Fruit fly (Drosophila melanogaster): ENCODE results near the gene Mfap1.

Gene Mfap1

dm6 chr3L:1937469-1937868 lies 3.4 kb upstream of the Mfap1 start:
- TF ChIP-seq CG14711 (tag; optimal IDR thresholded peaks at IDR 0.05) (no peak), CG11617 (GFP tag; optimal IDR thresholded peaks at IDR 0.05) (no peak), Hr96 (GFP tag; optimal IDR thresholded peaks at IDR 0.05) (no peak), CG7101 (tag; optimal IDR thresholded peaks at IDR 0.05) (no peak), CG1620 (GFP tag; optimal IDR thresholded peaks at IDR 0.05) (no peak), CG5204 (GFP tag; optimal IDR thresholded peaks at IDR 0.05) (no peak), pad (GFP tag; optimal IDR thresholded peaks at IDR 0.05) (no peak), CG7045 (GFP tag; optimal IDR thresholded peaks at IDR 0.05) (no peak), Mnt (GFP tag; optimal IDR thresholded peaks at IDR 0.05) (no peak)

- TF ChIP-seq Mnt (GFP tag; optimal IDR thresholded peaks at IDR 0.05) (no peak), CG7045 (GFP tag; optimal IDR thresholded peaks at IDR 0.05) (no peak), pad (GFP tag; optimal IDR thresholded peaks at IDR 0.05) (no peak), CG33017 (tag; optimal IDR thresholded peaks at IDR 0.05) (no peak), toe (GFP tag; optimal IDR thresholded peaks at IDR 0.05) (no peak), bab1 (GFP tag; optimal IDR thresholded peaks at IDR 0.05) (no peak), CG1620 (GFP tag; optimal IDR thresholded peaks at IDR 0.05) (no peak), tj (GFP tag; optimal IDR thresholded peaks at IDR 0.05) (no peak), kay (GFP tag; ENCODE audit: borderline replicate concordance) (no peak), cnc (optimal IDR thresholded peaks at IDR 0.05) (no peak), Clk (GFP tag; optimal IDR thresholded peaks at IDR 0.05) (no peak)
Measured at dm6 chr3L:1938767-1939166, 2.1 kb upstream of the Mfap1 start, which contains the start of the genes CG46523 and CG5687. Gene CG46523, minus strand, starts transcription at chr3L:1939103. Gene CG5687, minus strand, starts transcription at chr3L:1939103.

dm6 chr3L:1939983-1940504 lies 824 bp upstream of the Mfap1 start:
- no peak for TF ChIP-seq CG7045 (GFP tag; optimal IDR thresholded peaks at IDR 0.05)
- no peak for TF ChIP-seq bab1 (GFP tag; optimal IDR thresholded peaks at IDR 0.05)
- no peak for TF ChIP-seq pad (GFP tag; optimal IDR thresholded peaks at IDR 0.05)
- TF ChIP-seq Crg-1 (GFP tag; optimal IDR thresholded peaks at IDR 0.05), result no peak
- no peak for TF ChIP-seq CG33017 (tag; optimal IDR thresholded peaks at IDR 0.05)
- TF ChIP-seq CG1620 (GFP tag; optimal IDR thresholded peaks at IDR 0.05), result no peak
- TF ChIP-seq ovo (GFP tag; optimal IDR thresholded peaks at IDR 0.05), result no peak
- TF ChIP-seq CG5204 (GFP tag; optimal IDR thresholded peaks at IDR 0.05), result no peak
- no peak for TF ChIP-seq kay (GFP tag; ENCODE audit: borderline replicate concordance)
- TF ChIP-seq CG7101 (tag; optimal IDR thresholded peaks at IDR 0.05), result no peak
- no peak for TF ChIP-seq Clk (GFP tag; optimal IDR thresholded peaks at IDR 0.05)
- TF ChIP-seq CG11617 (GFP tag; optimal IDR thresholded peaks at IDR 0.05), result no peak

dm6 chr3L:1947463-1948126 lies 6.7 kb downstream of the Mfap1 start, which contains the start of the genes mu2 and Cnb:
Gene mu2, minus strand, starts transcription at chr3L:1947475.
Gene Cnb, plus strand, starts transcription at chr3L:1947565.
- TF ChIP-seq Clk (GFP tag; optimal IDR thresholded peaks at IDR 0.05) (no peak), Hr96 (GFP tag; optimal IDR thresholded peaks at IDR 0.05) (peak; percentile 57), CG11617 (GFP tag; optimal IDR thresholded peaks at IDR 0.05) (peak; percentile 16), cnc (optimal IDR thresholded peaks at IDR 0.05) (no peak), bab1 (GFP tag; optimal IDR thresholded peaks at IDR 0.05) (peak; percentile 32), cic (GFP tag; optimal IDR thresholded peaks at IDR 0.05) (no peak), CG7045 (GFP tag; optimal IDR thresholded peaks at IDR 0.05) (peak; percentile 25), ovo (GFP tag; optimal IDR thresholded peaks at IDR 0.05) (no peak), CG5204 (GFP tag; optimal IDR thresholded peaks at IDR 0.05) (peak; percentile 54), CG7101 (tag; optimal IDR thresholded peaks at IDR 0.05) (peak; percentile 2), CG33017 (tag; optimal IDR thresholded peaks at IDR 0.05) (no peak), Mnt (GFP tag; optimal IDR thresholded peaks at IDR 0.05) (peak; percentile 37), toe (GFP tag; optimal IDR thresholded peaks at IDR 0.05) (peak; percentile 71), pad (GFP tag; optimal IDR thresholded peaks at IDR 0.05) (no peak), CG12768 (GFP tag; optimal IDR thresholded peaks at IDR 0.05) (peak; percentile 47), Crg-1 (GFP tag; optimal IDR thresholded peaks at IDR 0.05) (no peak), tj (GFP tag; optimal IDR thresholded peaks at IDR 0.05) (no peak), CG1620 (GFP tag; optimal IDR thresholded peaks at IDR 0.05) (peak; percentile 9), kay (GFP tag; ENCODE audit: borderline replicate concordance) (no peak), CG14711 (tag; optimal IDR thresholded peaks at IDR 0.05) (peak; percentile 94)

- TF ChIP-seq CG7045 (GFP tag; optimal IDR thresholded peaks at IDR 0.05) (no peak), pad (GFP tag; optimal IDR thresholded peaks at IDR 0.05) (no peak), cnc (optimal IDR thresholded peaks at IDR 0.05) (no peak), tj (GFP tag; optimal IDR thresholded peaks at IDR 0.05) (no peak), CG12768 (GFP tag; optimal IDR thresholded peaks at IDR 0.05) (no peak), ovo (GFP tag; optimal IDR thresholded peaks at IDR 0.05) (no peak), CG7101 (tag; optimal IDR thresholded peaks at IDR 0.05) (no peak), Clk (GFP tag; optimal IDR thresholded peaks at IDR 0.05) (no peak), CG14711 (tag; optimal IDR thresholded peaks at IDR 0.05) (no peak), CG5204 (GFP tag; optimal IDR thresholded peaks at IDR 0.05) (no peak), CG33017 (tag; optimal IDR thresholded peaks at IDR 0.05) (no peak), cic (GFP tag; optimal IDR thresholded peaks at IDR 0.05) (no peak), Hr96 (GFP tag; optimal IDR thresholded peaks at IDR 0.05) (no peak), toe (GFP tag; optimal IDR thresholded peaks at IDR 0.05) (no peak), kay (GFP tag; ENCODE audit: borderline replicate concordance) (no peak), CG11617 (GFP tag; optimal IDR thresholded peaks at IDR 0.05) (no peak)
Measured at dm6 chr3L:1962964-1963363, 22.1 kb downstream of the Mfap1 start, which contains the start of gene SCOT. Gene SCOT, plus strand, starts transcription at chr3L:1963143.

- TF ChIP-seq bab1 (GFP tag; optimal IDR thresholded peaks at IDR 0.05), result peak; percentile 33
- TF ChIP-seq ovo (GFP tag; optimal IDR thresholded peaks at IDR 0.05), result no peak
- TF ChIP-seq toe (GFP tag; optimal IDR thresholded peaks at IDR 0.05), result no peak
- peak; percentile 41 for TF ChIP-seq CG11617 (GFP tag; optimal IDR thresholded peaks at IDR 0.05)
- peak; percentile 10 for TF ChIP-seq CG14711 (tag; optimal IDR thresholded peaks at IDR 0.05)
- TF ChIP-seq Mnt (GFP tag; optimal IDR thresholded peaks at IDR 0.05), result peak; percentile 18
- peak; percentile 59 for TF ChIP-seq tj (GFP tag; optimal IDR thresholded peaks at IDR 0.05)
Measured at dm6 chr3L:1964099-1964498, 23.2 kb downstream of the Mfap1 start, which contains the start of gene mv. Gene mv, minus strand, starts transcription at chr3L:1964178.

All from whole organism, adult.